Worm (Caenorhabditis elegans) whole organism, early embryonic: Measurements from ENCODE around the gene F38B6.7.

Source experiments
- B0310.2 ChIP-seq: sonication (generic microtip); optimal IDR thresholded peaks from 2 replicates; lab custom pipeline; 2016; ENCODE audit warnings: mild to moderate bottlenecking, missing genetic modification characterization, missing compliant biosample characterization
- F13C5.2 ChIP-seq: sonication (generic microtip); optimal IDR thresholded peaks from 2 replicates; lab custom pipeline; 2017; ENCODE audit warnings: mild to moderate bottlenecking, missing genetic modification characterization, inconsistent platforms, missing compliant biosample characterization
- aly-1 ChIP-seq: sonication (generic microtip); optimal IDR thresholded peaks from 2 replicates; lab custom pipeline; 2016; ENCODE audit warnings: missing genetic modification characterization, missing compliant biosample characterization
- ama-1 ChIP-seq: fragments of 150-350 bp; optimal IDR thresholded peaks from 2 replicates; lab custom pipeline; 2014
- ceh-13 ChIP-seq: fragments of 200-800 bp; sonication (Bioruptor generic); optimal IDR thresholded peaks from 2 replicates; lab custom pipeline; 2018; ENCODE audit warnings: mild to moderate bottlenecking, missing genetic modification characterization, missing compliant biosample characterization
- ceh-36 ChIP-seq: sonication (generic microtip); optimal IDR thresholded peaks from 2 replicates; lab custom pipeline; 2016; ENCODE audit warnings: missing genetic modification characterization, inconsistent platforms, missing compliant biosample characterization
- ets-7 ChIP-seq: sonication (generic microtip); optimal IDR thresholded peaks from 2 replicates; lab custom pipeline; 2016; ENCODE audit warnings: missing genotype, missing genetic modification characterization, missing compliant biosample characterization
- flt-1 ChIP-seq: fragments of 200-800 bp; sonication (Bioruptor generic); IDR thresholded peaks from 2 replicates; pipeline ENCODE4 v1.3.6; 2022; ENCODE audit warnings: missing genetic modification characterization, missing compliant biosample characterization
- hmbx-1 ChIP-seq: sonication (generic microtip); optimal IDR thresholded peaks from 2 replicates; lab custom pipeline; 2016; ENCODE audit warnings: mild to moderate bottlenecking, missing genetic modification characterization, missing compliant biosample characterization
- hmg-4 ChIP-seq: fragments of 200-800 bp; sonication (Bioruptor generic); optimal IDR thresholded peaks from 2 replicates; lab custom pipeline; 2018; ENCODE audit warnings: mild to moderate bottlenecking, missing genetic modification characterization, missing compliant biosample characterization
- hnd-1 ChIP-seq: sonication (generic microtip); optimal IDR thresholded peaks from 2 replicates; lab custom pipeline; 2016; ENCODE audit warnings: missing genetic modification characterization, missing compliant biosample characterization
- pes-1 ChIP-seq: fragments of 200-800 bp; sonication (Bioruptor generic); IDR thresholded peaks from 2 replicates; pipeline ENCODE4 v1.3.6; 2022; ENCODE audit warnings: missing genetic modification reagents, missing genetic modification characterization, missing compliant biosample characterization
- scrt-1 ChIP-seq: fragments of 200-800 bp; sonication (Bioruptor generic); IDR thresholded peaks from 2 replicates; pipeline ENCODE4 v1.3.6; 2022; ENCODE audit warnings: missing genetic modification characterization, missing compliant biosample characterization
- sea-1 ChIP-seq: fragments of 200-800 bp; sonication (Bioruptor generic); conservative IDR thresholded peaks from 2 replicates; pipeline ENCODE4 v1.3.6; 2022; ENCODE audit warnings: missing genetic modification characterization, missing compliant biosample characterization
- tbx-11 ChIP-seq: fragments of 200-800 bp; sonication (Bioruptor generic); IDR thresholded peaks from 2 replicates; pipeline ENCODE4 v1.3.6; 2022; ENCODE audit warnings: missing genetic modification characterization, missing compliant biosample characterization
- tbx-37 ChIP-seq: fragments of 200-800 bp; sonication (Bioruptor generic); conservative IDR thresholded peaks from 2 replicates; pipeline ENCODE4 v1.3.6; 2022; ENCODE audit warnings: missing genetic modification reagents, missing genetic modification characterization, missing compliant biosample characterization
- tra-4 ChIP-seq: sonication (generic microtip); optimal IDR thresholded peaks from 2 replicates; lab custom pipeline; 2017; ENCODE audit warnings: missing genetic modification characterization, missing compliant biosample characterization

Gene F38B6.7

DNA sequence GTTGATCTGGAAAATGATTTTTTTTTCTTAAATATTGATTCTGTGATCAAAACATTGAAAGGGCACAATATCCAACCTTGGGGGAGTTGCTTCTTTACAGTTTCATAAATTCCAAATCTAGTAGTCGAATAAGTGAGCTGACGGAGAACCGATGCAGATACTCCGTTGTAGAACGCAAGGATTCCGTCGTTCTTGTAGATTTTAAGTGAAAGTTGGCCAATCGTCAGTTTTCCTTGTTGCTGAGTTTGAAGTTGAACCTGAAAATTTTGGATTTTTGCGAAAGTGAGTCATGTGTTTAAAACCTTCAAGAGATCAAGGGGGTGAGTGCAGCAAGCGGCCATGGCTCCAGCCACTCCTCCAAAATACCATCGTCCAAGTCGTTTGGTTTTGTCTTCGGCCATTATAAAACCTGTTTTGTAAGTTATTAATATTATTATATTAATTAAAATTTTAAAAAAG is 27.1 kb upstream of the F38B6.7 start, which contains the start of gene slc-25A10:
Gene slc-25A10 (minus strand): TSS at position 409 of the 459 bp plus-strand sequence.
- TF ChIP-seq hmbx-1 (no peak), ceh-13 (GFP tag; lab: Kevin White, UChicago) (no peak), ets-7 (tag; lab: Kevin White, UChicago) (no peak), aly-1 (tag; lab: Kevin White, UChicago) (no peak), scrt-1 (GFP tag; lab: Robert Waterston, UW) (no peak), hmg-4 (GFP tag; lab: Kevin White, UChicago) (no peak), ama-1 (lab: Kevin White, UChicago) (no peak), tra-4 (no peak)

ce11 chrX:6722966-6723365 is 24.8 kb upstream of the F38B6.7 start, which contains the start of gene smf-1:
TSS of gene smf-1 (minus strand) at chrX:6723066.
- no peak for TF ChIP-seq hmbx-1
- no peak for TF ChIP-seq aly-1 (tag; lab: Kevin White, UChicago)
- TF ChIP-seq ets-7 (tag; lab: Kevin White, UChicago) = no peak

- no peak for TF ChIP-seq pes-1 (GFP tag; lab: Robert Waterston, UW)
Measured at ce11 chrX:6718595-6718994, 20.4 kb upstream of the F38B6.7 start, which contains the start of gene smf-2. TSS of gene smf-2 (minus strand) at chrX:6718695.

ce11 chrX:6713277-6713676 is 15.1 kb upstream of the F38B6.7 start, which contains the start of gene nas-11:
TSS of gene nas-11 (plus strand) at chrX:6713577.
- no peak for TF ChIP-seq hnd-1
- no peak for TF ChIP-seq tbx-11 (GFP tag; lab: Robert Waterston, UW)
- TF ChIP-seq F13C5.2 (tag; lab: Kevin White, UChicago) = no peak
- no peak for TF ChIP-seq flt-1 (GFP tag; lab: Robert Waterston, UW)
- no peak for TF ChIP-seq pes-1 (GFP tag; lab: Robert Waterston, UW)
- TF ChIP-seq B0310.2 (tag; lab: Kevin White, UChicago) = no peak
- TF ChIP-seq aly-1 (tag; lab: Kevin White, UChicago) = no peak
- no peak for TF ChIP-seq scrt-1 (GFP tag; lab: Robert Waterston, UW)
- no peak for TF ChIP-seq ceh-36 (tag; lab: Kevin White, UChicago)
- TF ChIP-seq tbx-37 (GFP tag; lab: Robert Waterston, UW) = no peak
- no peak for TF ChIP-seq sea-1 (GFP tag; lab: Robert Waterston, UW)
- no peak for TF ChIP-seq ama-1 (lab: Kevin White, UChicago)
- no peak for TF ChIP-seq hmbx-1
- no peak for TF ChIP-seq hmg-4 (GFP tag; lab: Kevin White, UChicago)
- TF ChIP-seq tra-4 = no peak
- TF ChIP-seq ceh-13 (GFP tag; lab: Kevin White, UChicago) = no peak
- TF ChIP-seq ets-7 (tag; lab: Kevin White, UChicago) = no peak

ce11 chrX:6709238-6709637 is 11.1 kb upstream of the F38B6.7 start, which contains the start of gene acr-3:
TSS of gene acr-3 (plus strand) at chrX:6709538.
- no peak for TF ChIP-seq hmg-4 (GFP tag; lab: Kevin White, UChicago)
- TF ChIP-seq flt-1 (GFP tag; lab: Robert Waterston, UW) = no peak
- TF ChIP-seq scrt-1 (GFP tag; lab: Robert Waterston, UW) = no peak
- no peak for TF ChIP-seq F13C5.2 (tag; lab: Kevin White, UChicago)
- no peak for TF ChIP-seq tbx-37 (GFP tag; lab: Robert Waterston, UW)

ce11 chrX:6705156-6705555 is 7.0 kb upstream of the F38B6.7 start:
- TF ChIP-seq tbx-37 (GFP tag; lab: Robert Waterston, UW) = no peak
- no peak for TF ChIP-seq hmbx-1
- no peak for TF ChIP-seq tra-4
- TF ChIP-seq tbx-11 (GFP tag; lab: Robert Waterston, UW) = no peak
- TF ChIP-seq flt-1 (GFP tag; lab: Robert Waterston, UW) = no peak
- no peak for TF ChIP-seq ceh-36 (tag; lab: Kevin White, UChicago)
- no peak for TF ChIP-seq scrt-1 (GFP tag; lab: Robert Waterston, UW)
- no peak for TF ChIP-seq B0310.2 (tag; lab: Kevin White, UChicago)
- TF ChIP-seq hnd-1 = no peak
- TF ChIP-seq ets-7 (tag; lab: Kevin White, UChicago) = no peak
- TF ChIP-seq aly-1 (tag; lab: Kevin White, UChicago) = no peak
- TF ChIP-seq hmg-4 (GFP tag; lab: Kevin White, UChicago) = no peak
- no peak for TF ChIP-seq pes-1 (GFP tag; lab: Robert Waterston, UW)

ce11 chrX:6702249-6702648 is 4.1 kb upstream of the F38B6.7 start, which contains the start of gene acr-2:
TSS of gene acr-2 (plus strand) at chrX:6702549.
- TF ChIP-seq tra-4 = no peak
- TF ChIP-seq scrt-1 (GFP tag; lab: Robert Waterston, UW) = 0 out of 2 replicates have a peak, but pooled peaks have one; percentile 15
- no peak for TF ChIP-seq tbx-11 (GFP tag; lab: Robert Waterston, UW)

DNA sequence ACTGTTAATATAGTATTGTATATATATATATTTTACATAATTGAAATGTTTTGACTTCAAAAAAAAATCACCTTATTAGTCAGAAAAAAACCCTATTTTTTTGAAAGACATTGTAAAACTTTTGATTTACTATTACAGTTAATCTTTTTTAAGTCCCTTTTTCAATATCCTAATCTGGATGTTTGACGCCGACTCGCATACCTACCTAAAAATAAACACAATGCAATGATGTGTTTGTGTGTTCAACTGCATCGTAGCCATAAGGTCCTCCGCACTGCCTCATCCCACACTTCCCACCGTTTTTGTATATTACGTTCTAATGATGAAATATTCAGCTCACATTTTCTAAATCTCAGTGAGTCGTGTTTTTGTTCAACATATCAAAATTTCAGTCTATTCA is 4.8 kb downstream of the F38B6.7 start, which contains the start of gene F38B6.3:
Gene F38B6.3 (plus strand): TSS at position 301 of the 400 bp plus-strand sequence.
- TF ChIP-seq aly-1 (tag; lab: Kevin White, UChicago) (no peak), tra-4 (no peak), flt-1 (GFP tag; lab: Robert Waterston, UW) (no peak), F13C5.2 (tag; lab: Kevin White, UChicago) (no peak), ceh-36 (tag; lab: Kevin White, UChicago) (no peak), pes-1 (GFP tag; lab: Robert Waterston, UW) (no peak), tbx-37 (GFP tag; lab: Robert Waterston, UW) (no peak), tbx-11 (GFP tag; lab: Robert Waterston, UW) (no peak), scrt-1 (GFP tag; lab: Robert Waterston, UW) (no peak), sea-1 (GFP tag; lab: Robert Waterston, UW) (no peak), ets-7 (tag; lab: Kevin White, UChicago) (no peak), ceh-13 (GFP tag; lab: Kevin White, UChicago) (no peak)
